Worm (Caenorhabditis elegans) whole organism, late embryonic: Measurements from ENCODE around the gene Y48C3A.18.

ENCODE experiments used
- C38D4.7 ChIP-seq: fragments of 200-800 bp; sonication (Bioruptor generic); optimal IDR thresholded peaks from 2 replicates; lab custom pipeline; 2018; ENCODE audit warnings: mild to moderate bottlenecking, missing genetic modification characterization, moderate library complexity, missing compliant biosample characterization
- K02D7.2 ChIP-seq: sonication (generic microtip); optimal IDR thresholded peaks from 2 replicates; lab custom pipeline; 2017; ENCODE audit warnings: mild to moderate bottlenecking, missing genetic modification characterization, missing compliant biosample characterization
- K09A11.1 ChIP-seq: sonication (generic microtip); optimal IDR thresholded peaks from 2 replicates; lab custom pipeline; 2017; ENCODE audit warnings: antibody characterized with exemption, mild to moderate bottlenecking, missing genetic modification characterization, missing compliant biosample characterization; ENCODE audit not compliant: insufficient read depth
- T23F11.4 ChIP-seq: fragments of 200-800 bp; sonication (Bioruptor generic); optimal IDR thresholded peaks from 2 replicates; lab custom pipeline; 2018; ENCODE audit warnings: mild to moderate bottlenecking, missing genetic modification characterization, missing compliant biosample characterization
- ahr-1 ChIP-seq: sonication (generic microtip); optimal IDR thresholded peaks from 2 replicates; lab custom pipeline; 2016; ENCODE audit warnings: missing genetic modification characterization, missing compliant biosample characterization
- ceh-14 ChIP-seq: sonication (generic microtip); optimal IDR thresholded peaks from 2 replicates; lab custom pipeline; 2016; ENCODE audit warnings: missing genotype, missing genetic modification characterization, missing compliant biosample characterization
- ceh-18 ChIP-seq: sonication (generic microtip); optimal IDR thresholded peaks from 2 replicates; lab custom pipeline; 2016; ENCODE audit warnings: missing genetic modification characterization, missing compliant biosample characterization
- ceh-19 ChIP-seq: fragments of 200-800 bp; sonication (Bioruptor generic); optimal IDR thresholded peaks from 2 replicates; lab custom pipeline; 2018; ENCODE audit warnings: mild to moderate bottlenecking, missing genetic modification characterization, missing compliant biosample characterization
- ceh-2 ChIP-seq: sonication (generic microtip); optimal IDR thresholded peaks from 2 replicates; lab custom pipeline; 2016; ENCODE audit warnings: missing genotype, missing genetic modification characterization, missing compliant biosample characterization
- ceh-22 ChIP-seq: sonication (generic microtip); optimal IDR thresholded peaks from 2 replicates; lab custom pipeline; 2017; ENCODE audit warnings: missing biosample characterization, missing genetic modification characterization
- ceh-30 ChIP-seq: fragments of 150-350 bp; optimal IDR thresholded peaks from 2 replicates; lab custom pipeline; 2014; ENCODE audit warnings: missing biosample characterization, missing genetic modification characterization
- ceh-34 ChIP-seq: sonication (generic microtip); optimal IDR thresholded peaks from 2 replicates; lab custom pipeline; 2016; ENCODE audit warnings: mild to moderate bottlenecking, missing genetic modification characterization, missing compliant biosample characterization
- ceh-45 ChIP-seq: fragments of 200-800 bp; sonication (Bioruptor generic); IDR thresholded peaks from 2 replicates; pipeline ENCODE4 v1.3.6; 2022; ENCODE audit warnings: missing genetic modification reagents, missing genetic modification characterization, missing compliant biosample characterization
- ceh-48 ChIP-seq: sonication (generic microtip); optimal IDR thresholded peaks from 2 replicates; lab custom pipeline; 2016; ENCODE audit warnings: missing genetic modification characterization, inconsistent platforms, missing compliant biosample characterization
- dmd-4 ChIP-seq: sonication (generic microtip); optimal IDR thresholded peaks from 2 replicates; lab custom pipeline; 2016; ENCODE audit warnings: borderline replicate concordance, missing genetic modification characterization, missing compliant biosample characterization
- ets-4 ChIP-seq: sonication (generic microtip); optimal IDR thresholded peaks from 2 replicates; lab custom pipeline; 2016; ENCODE audit warnings: missing genetic modification characterization, missing compliant biosample characterization
- fkh-6 ChIP-seq: sonication (generic microtip); optimal IDR thresholded peaks from 2 replicates; lab custom pipeline; 2016; ENCODE audit warnings: missing genetic modification characterization, missing compliant biosample characterization
- hlh-30 ChIP-seq: sonication (generic microtip); optimal IDR thresholded peaks from 2 replicates; lab custom pipeline; 2017; ENCODE audit warnings: antibody characterized with exemption, missing genetic modification characterization, missing compliant biosample characterization; ENCODE audit not compliant: insufficient read depth
- hlh-6 ChIP-seq: sonication (generic microtip); optimal IDR thresholded peaks from 2 replicates; lab custom pipeline; 2016; ENCODE audit warnings: missing genotype, missing genetic modification characterization, missing compliant biosample characterization
- lim-6 ChIP-seq: sonication (generic microtip); optimal IDR thresholded peaks from 2 replicates; lab custom pipeline; 2016; ENCODE audit warnings: missing genetic modification characterization, missing compliant biosample characterization
- lin-11 ChIP-seq: fragments of 200-800 bp; sonication (Bioruptor generic); optimal IDR thresholded peaks from 2 replicates; lab custom pipeline; 2018; ENCODE audit warnings: mild to moderate bottlenecking, missing genetic modification characterization, missing compliant biosample characterization
- nfya-1 ChIP-seq: sonication (generic microtip); optimal IDR thresholded peaks from 2 replicates; lab custom pipeline; 2017; ENCODE audit warnings: missing genetic modification characterization, mild to moderate bottlenecking, missing compliant biosample characterization, antibody characterized with exemption, moderate library complexity
- nhr-11 ChIP-seq: fragments of 150-350 bp; optimal IDR thresholded peaks from 2 replicates; lab custom pipeline; 2014; ENCODE audit warnings: missing biosample characterization, missing genetic modification characterization
- nhr-232 ChIP-seq: sonication (generic microtip); optimal IDR thresholded peaks from 2 replicates; lab custom pipeline; 2016; ENCODE audit warnings: missing genetic modification characterization, missing compliant biosample characterization
- npax-4 ChIP-seq: sonication (generic microtip); optimal IDR thresholded peaks from 2 replicates; lab custom pipeline; 2016; ENCODE audit warnings: missing genetic modification characterization, missing compliant biosample characterization
- odd-2 ChIP-seq: sonication (generic microtip); optimal IDR thresholded peaks from 2 replicates; lab custom pipeline; 2017; ENCODE audit warnings: antibody characterized with exemption, mild to moderate bottlenecking, missing genetic modification characterization, missing compliant biosample characterization
- pag-3 ChIP-seq: sonication (generic microtip); optimal IDR thresholded peaks from 2 replicates; lab custom pipeline; 2016; ENCODE audit warnings: missing compliant biosample characterization, missing genetic modification characterization, borderline replicate concordance
- pha-2 ChIP-seq: sonication (generic microtip); optimal IDR thresholded peaks from 2 replicates; lab custom pipeline; 2017; ENCODE audit warnings: mild to moderate bottlenecking, missing genetic modification characterization, missing compliant biosample characterization
- pros-1 ChIP-seq: fragments of 150-350 bp; optimal IDR thresholded peaks from 2 replicates; lab custom pipeline; 2014; ENCODE audit warnings: missing biosample characterization, missing genetic modification reagents, missing genetic modification characterization
- ref-2 ChIP-seq: sonication (generic microtip); optimal IDR thresholded peaks from 2 replicates; lab custom pipeline; 2016; ENCODE audit warnings: missing genetic modification characterization, missing compliant biosample characterization
- rnt-1 ChIP-seq: sonication (generic microtip); optimal IDR thresholded peaks from 2 replicates; lab custom pipeline; 2016; ENCODE audit warnings: missing genetic modification characterization, missing compliant biosample characterization
- sdc-2 ChIP-seq: sonication (generic microtip); optimal IDR thresholded peaks from 2 replicates; lab custom pipeline; 2016; ENCODE audit warnings: missing genotype, missing genetic modification characterization, missing compliant biosample characterization
- sox-2 ChIP-seq: fragments of 200-800 bp; sonication (Bioruptor generic); IDR thresholded peaks from 2 replicates; pipeline ENCODE4 v1.3.6; 2022; ENCODE audit warnings: missing genetic modification reagents, missing genetic modification characterization, missing compliant biosample characterization
- sox-4 ChIP-seq: sonication (generic microtip); optimal IDR thresholded peaks from 2 replicates; lab custom pipeline; 2017; ENCODE audit warnings: mild to moderate bottlenecking, missing genetic modification characterization, inconsistent platforms, missing compliant biosample characterization
- ttx-3 ChIP-seq: sonication (generic microtip); optimal IDR thresholded peaks from 2 replicates; lab custom pipeline; 2016; ENCODE audit warnings: missing genetic modification reagents, missing genetic modification characterization, missing compliant biosample characterization
- unc-42 ChIP-seq: sonication (generic microtip); optimal IDR thresholded peaks from 2 replicates; lab custom pipeline; 2016; ENCODE audit warnings: missing genotype, missing genetic modification characterization, missing compliant biosample characterization
- unc-55 ChIP-seq: sonication (generic microtip); optimal IDR thresholded peaks from 2 replicates; lab custom pipeline; 2017; ENCODE audit warnings: missing biosample characterization, missing genetic modification reagents, missing genetic modification characterization
- zip-5 ChIP-seq: sonication (generic microtip); optimal IDR thresholded peaks from 2 replicates; lab custom pipeline; 2016; ENCODE audit warnings: missing genetic modification characterization, missing compliant biosample characterization

Y48C3A.18 gene

ce11 chrII:13383061-13383460 lies 29.4 kb upstream of the Y48C3A.18 start:
- TF ChIP-seq odd-2 (tag; lab: Kevin White, UChicago): no peak
- TF ChIP-seq sdc-2 (tag; lab: Kevin White, UChicago): no peak
- TF ChIP-seq ahr-1 (tag; lab: Kevin White, UChicago): no peak
- no peak for TF ChIP-seq ref-2 (tag; lab: Kevin White, UChicago)

ce11 chrII:13389461-13389860 lies 23.0 kb upstream of the Y48C3A.18 start, which contains the start of gene Y48C3A.14:
Gene Y48C3A.14, plus strand, starts transcription at chrII:13389761.
- TF ChIP-seq K09A11.1 (no peak), sox-4 (tag; lab: Kevin White, UChicago) (no peak), ceh-45 (GFP tag; lab: Robert Waterston, UW) (no peak), C38D4.7 (GFP tag; lab: Kevin White, UChicago) (no peak), nfya-1 (tag; lab: Kevin White, UChicago) (no peak), pha-2 (tag; lab: Kevin White, UChicago) (no peak), npax-4 (no peak), ceh-2 (no peak), ref-2 (tag; lab: Kevin White, UChicago) (no peak), T23F11.4 (GFP tag; lab: Kevin White, UChicago) (no peak), ceh-19 (GFP tag; lab: Kevin White, UChicago) (no peak), ceh-18 (tag; lab: Kevin White, UChicago) (no peak), nhr-11 (no peak), pros-1 (no peak), ets-4 (tag; lab: Kevin White, UChicago) (no peak)

ce11 chrII:13401549-13401948 lies 10.9 kb upstream of the Y48C3A.18 start:
- TF ChIP-seq lim-6 (tag; lab: Kevin White, UChicago): no peak
- TF ChIP-seq zip-5 (tag; lab: Kevin White, UChicago): no peak
- no peak for TF ChIP-seq ceh-2
- TF ChIP-seq ets-4 (tag; lab: Kevin White, UChicago): no peak
- TF ChIP-seq nfya-1 (tag; lab: Kevin White, UChicago): no peak
- TF ChIP-seq nhr-232 (tag; lab: Kevin White, UChicago): no peak
- no peak for TF ChIP-seq ceh-22 (tag; lab: Kevin White, UChicago)
- TF ChIP-seq pag-3 (tag; lab: Kevin White, UChicago): no peak
- no peak for TF ChIP-seq unc-42 (tag; lab: Kevin White, UChicago)
- no peak for TF ChIP-seq nhr-11
- no peak for TF ChIP-seq ttx-3 (tag; lab: Kevin White, UChicago)
- TF ChIP-seq lin-11: no peak
- TF ChIP-seq ref-2 (tag; lab: Kevin White, UChicago): no peak
- TF ChIP-seq hlh-30 (tag; lab: Kevin White, UChicago): no peak

ce11 chrII:13402680-13403079 lies 9.8 kb upstream of the Y48C3A.18 start, which contains the start of gene pinn-4:
Gene pinn-4, plus strand, starts transcription at chrII:13402980.
- TF ChIP-seq unc-42 (tag; lab: Kevin White, UChicago) (no peak), ceh-48 (tag; lab: Kevin White, UChicago) (no peak), rnt-1 (tag; lab: Kevin White, UChicago) (no peak), odd-2 (tag; lab: Kevin White, UChicago) (no peak), dmd-4 (tag; lab: Kevin White, UChicago) (no peak), ceh-14 (no peak), fkh-6 (tag; lab: Kevin White, UChicago) (no peak), ceh-34 (no peak), ceh-30 (tag; lab: Kevin White, UChicago) (no peak), K02D7.2 (tag; lab: Kevin White, UChicago) (no peak), ceh-19 (GFP tag; lab: Kevin White, UChicago) (no peak), hlh-6 (tag; lab: Kevin White, UChicago) (no peak), sox-2 (GFP tag; lab: Robert Waterston, UW) (no peak), unc-55 (no peak), ttx-3 (tag; lab: Kevin White, UChicago) (no peak)
